Worm (Caenorhabditis elegans): ENCODE data around the gene E01G4.5.

DNA sequence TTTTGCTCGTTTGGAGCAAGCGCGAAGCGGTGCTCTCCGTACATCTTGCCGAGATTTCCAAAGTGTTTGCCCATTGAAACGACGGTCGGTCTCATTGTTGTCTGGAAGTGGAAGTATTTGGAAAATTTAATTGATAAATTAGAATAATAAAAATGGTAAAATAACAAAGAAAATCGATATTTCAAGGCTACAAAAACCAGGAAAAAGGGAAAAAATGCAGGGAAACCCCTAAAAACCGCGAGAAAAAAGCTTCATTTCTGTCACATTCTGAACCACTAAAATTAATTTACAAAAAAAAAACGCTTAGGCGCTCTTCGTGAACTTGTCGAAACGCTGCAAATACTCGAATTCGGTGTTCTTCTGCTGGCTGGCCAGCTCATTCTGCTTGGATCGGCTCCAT, 20.7 kb downstream of the E01G4.5 start, which contains the start of gene F45H10.2:
- TF ChIP-seq elt-1 (tag; optimal IDR thresholded peaks at IDR 0.05; ENCODE audit: borderline replicate concordance, insufficient read depth): no peak
- no peak for TF ChIP-seq nhr-12 (tag; optimal IDR thresholded peaks at IDR 0.05)
- no peak for TF ChIP-seq lin-13 (tag; optimal IDR thresholded peaks at IDR 0.05)
- TF ChIP-seq mep-1 (tag; optimal IDR thresholded peaks at IDR 0.05): no peak
- TF ChIP-seq nhr-76 (tag; optimal IDR thresholded peaks at IDR 0.05): no peak
- no peak for TF ChIP-seq nhr-28 (tag; optimal IDR thresholded peaks at IDR 0.05)
- TF ChIP-seq tbx-8 (GFP tag; optimal IDR thresholded peaks at IDR 0.05): no peak
- TF ChIP-seq ztf-11 (tag; optimal IDR thresholded peaks at IDR 0.05): no peak
- TF ChIP-seq elt-3 (tag; optimal IDR thresholded peaks at IDR 0.05): no peak
- no peak for TF ChIP-seq snpc-4 (tag; optimal IDR thresholded peaks at IDR 0.05)
- TF ChIP-seq zip-8 (tag; optimal IDR thresholded peaks at IDR 0.05): no peak
- TF ChIP-seq ces-1 (GFP tag; optimal IDR thresholded peaks at IDR 0.05): no peak
